Worm (Caenorhabditis elegans) whole organism, L3 larva: ENCODE data around the gene magu-2.

Experiments
- aly-2 ChIP-seq: fragments of 150-350 bp; optimal IDR thresholded peaks from 2 replicates; lab custom pipeline; 2014; ENCODE audit warnings: missing biosample characterization, missing genetic modification characterization
- ceh-16 ChIP-seq: sonication (generic microtip); optimal IDR thresholded peaks from 2 replicates; lab custom pipeline; 2017; ENCODE audit warnings: missing biosample characterization, missing genetic modification characterization
- ceh-82 ChIP-seq: fragments of 150-350 bp; optimal IDR thresholded peaks from 2 replicates; lab custom pipeline; 2014; ENCODE audit warnings: missing biosample characterization, missing genetic modification characterization
- daf-12 ChIP-seq: fragments of 150-350 bp; optimal IDR thresholded peaks from 2 replicates; lab custom pipeline; 2014; ENCODE audit warnings: missing biosample characterization, missing genetic modification reagents, missing genetic modification characterization
- egl-27 ChIP-seq: sonication (generic microtip); optimal IDR thresholded peaks from 4 replicates; lab custom pipeline; 2017; ENCODE audit warnings: missing biosample characterization, missing genetic modification reagents, missing genetic modification characterization
- fkh-2 ChIP-seq: fragments of 150-350 bp; optimal IDR thresholded peaks from 2 replicates; lab custom pipeline; 2014; ENCODE audit warnings: missing biosample characterization, missing genetic modification reagents, missing genetic modification characterization
- jun-1 ChIP-seq: fragments of 150-350 bp; optimal IDR thresholded peaks from 2 replicates; lab custom pipeline; 2014; ENCODE audit warnings: missing biosample characterization, missing genetic modification reagents, missing genetic modification characterization
- lin-39 ChIP-seq: fragments of 150-350 bp; optimal IDR thresholded peaks from 2 replicates; lab custom pipeline; 2018; ENCODE audit warnings: missing biosample characterization, missing genetic modification reagents, missing genetic modification characterization
- lsy-12 ChIP-seq: sonication (generic microtip); optimal IDR thresholded peaks from 2 replicates; lab custom pipeline; 2016; ENCODE audit warnings: mild to moderate bottlenecking, missing genetic modification characterization, missing compliant biosample characterization
- nfya-1 ChIP-seq: sonication (generic microtip); optimal IDR thresholded peaks from 2 replicates; lab custom pipeline; 2017; ENCODE audit warnings: missing genetic modification characterization, mild to moderate bottlenecking, missing compliant biosample characterization, antibody characterized with exemption, moderate library complexity; ENCODE audit not compliant: insufficient read depth
- nhr-12 ChIP-seq: fragments of 150-350 bp; optimal IDR thresholded peaks from 2 replicates; lab custom pipeline; 2014; ENCODE audit warnings: missing biosample characterization, missing genetic modification characterization
- nhr-23 ChIP-seq: fragments of 150-350 bp; optimal IDR thresholded peaks from 2 replicates; lab custom pipeline; 2014; ENCODE audit warnings: missing biosample characterization, missing genetic modification reagents, missing genetic modification characterization
- nhr-25 ChIP-seq: sonication (generic microtip); optimal IDR thresholded peaks from 2 replicates; lab custom pipeline; 2017; ENCODE audit warnings: missing biosample characterization, missing genetic modification characterization
- sea-2 ChIP-seq: fragments of 150-350 bp; sonication (generic microtip); optimal IDR thresholded peaks from 4 replicates; lab custom pipeline; 2014; ENCODE audit warnings: missing biosample characterization, missing genetic modification reagents, missing genetic modification characterization
- unc-39 ChIP-seq: sonication (generic microtip); optimal IDR thresholded peaks from 4 replicates; lab custom pipeline; 2017; ENCODE audit warnings: missing biosample characterization, missing genetic modification characterization
- zag-1 ChIP-seq: fragments of 150-350 bp; optimal IDR thresholded peaks from 2 replicates; lab custom pipeline; 2014; ENCODE audit warnings: missing biosample characterization, missing genetic modification characterization
- ztf-11 ChIP-seq: fragments of 150-350 bp; optimal IDR thresholded peaks from 2 replicates; lab custom pipeline; 2014; ENCODE audit warnings: missing biosample characterization, missing genetic modification characterization

Gene magu-2

ce11 chrV:8753395-8753794 is 47.4 kb downstream of the magu-2 start, which contains the start of gene B0507.5:
Gene B0507.5, plus strand, starts transcription at chrV:8753695.
- no peak for TF ChIP-seq nfya-1 (tag; lab: Kevin White, UChicago)
- no peak for TF ChIP-seq ceh-82 (tag; lab: Kevin White, UChicago)
- TF ChIP-seq lsy-12 (tag; lab: Kevin White, UChicago): no peak
- TF ChIP-seq, all 47 proteins: peak for 0

- no peak for TF ChIP-seq aly-2 (tag; lab: Kevin White, UChicago)
- TF ChIP-seq zag-1 (tag; lab: Kevin White, UChicago): no peak
- no peak for TF ChIP-seq egl-27 (tag; lab: Kevin White, UChicago)
- TF ChIP-seq fkh-2 (tag; lab: Kevin White, UChicago): no peak
- no peak for TF ChIP-seq lin-39 (tag; lab: Kevin White, UChicago)
- TF ChIP-seq unc-39 (tag; lab: Kevin White, UChicago): no peak
- TF ChIP-seq nhr-23 (tag; lab: Kevin White, UChicago): no peak
- TF ChIP-seq ceh-16 (tag; lab: Kevin White, UChicago): no peak
- no peak for TF ChIP-seq jun-1 (tag; lab: Kevin White, UChicago)
- TF ChIP-seq nhr-25 (tag; lab: Kevin White, UChicago): no peak
- no peak for TF ChIP-seq daf-12 (tag; lab: Kevin White, UChicago)
- no peak for TF ChIP-seq nhr-12 (tag; lab: Kevin White, UChicago)
- TF ChIP-seq sea-2: no peak
- TF ChIP-seq ztf-11 (tag; lab: Kevin White, UChicago): no peak
Measured at ce11 chrV:8745858-8746257, 55.0 kb downstream of the magu-2 start, which contains the start of gene B0507.6. Gene B0507.6, plus strand, starts transcription at chrV:8746158.
